Worm (Caenorhabditis elegans) whole organism, early embryonic: ENCODE data around the gene coq-2.
A peak's percentile ranks its signal among the peaks of the same experiment; 100 is the strongest.

Experiments used
- B0310.2 ChIP-seq: sonication (generic microtip); optimal IDR thresholded peaks from 2 replicates; lab custom pipeline; 2016; ENCODE audit warnings: mild to moderate bottlenecking, missing genetic modification characterization, missing compliant biosample characterization
- F13C5.2 ChIP-seq: sonication (generic microtip); optimal IDR thresholded peaks from 2 replicates; lab custom pipeline; 2017; ENCODE audit warnings: mild to moderate bottlenecking, missing genetic modification characterization, inconsistent platforms, missing compliant biosample characterization
- aly-1 ChIP-seq: sonication (generic microtip); optimal IDR thresholded peaks from 2 replicates; lab custom pipeline; 2016; ENCODE audit warnings: missing genetic modification characterization, missing compliant biosample characterization
- ama-1 ChIP-seq: fragments of 150-350 bp; optimal IDR thresholded peaks from 2 replicates; lab custom pipeline; 2014
- ceh-13 ChIP-seq: fragments of 200-800 bp; sonication (Bioruptor generic); optimal IDR thresholded peaks from 2 replicates; lab custom pipeline; 2018; ENCODE audit warnings: mild to moderate bottlenecking, missing genetic modification characterization, missing compliant biosample characterization
- ceh-36 ChIP-seq: sonication (generic microtip); optimal IDR thresholded peaks from 2 replicates; lab custom pipeline; 2016; ENCODE audit warnings: missing genetic modification characterization, inconsistent platforms, missing compliant biosample characterization
- ets-7 ChIP-seq: sonication (generic microtip); optimal IDR thresholded peaks from 2 replicates; lab custom pipeline; 2016; ENCODE audit warnings: missing genotype, missing genetic modification characterization, missing compliant biosample characterization
- flt-1 ChIP-seq: fragments of 200-800 bp; sonication (Bioruptor generic); IDR thresholded peaks from 2 replicates; pipeline ENCODE4 v1.3.6; 2022; ENCODE audit warnings: missing genetic modification characterization, missing compliant biosample characterization
- hmbx-1 ChIP-seq: sonication (generic microtip); optimal IDR thresholded peaks from 2 replicates; lab custom pipeline; 2016; ENCODE audit warnings: mild to moderate bottlenecking, missing genetic modification characterization, missing compliant biosample characterization
- hmg-4 ChIP-seq: fragments of 200-800 bp; sonication (Bioruptor generic); optimal IDR thresholded peaks from 2 replicates; lab custom pipeline; 2018; ENCODE audit warnings: mild to moderate bottlenecking, missing genetic modification characterization, missing compliant biosample characterization
- hnd-1 ChIP-seq: sonication (generic microtip); optimal IDR thresholded peaks from 2 replicates; lab custom pipeline; 2016; ENCODE audit warnings: missing genetic modification characterization, missing compliant biosample characterization
- pes-1 ChIP-seq: fragments of 200-800 bp; sonication (Bioruptor generic); IDR thresholded peaks from 2 replicates; pipeline ENCODE4 v1.3.6; 2022; ENCODE audit warnings: missing genetic modification reagents, missing genetic modification characterization, missing compliant biosample characterization
- scrt-1 ChIP-seq: fragments of 200-800 bp; sonication (Bioruptor generic); IDR thresholded peaks from 2 replicates; pipeline ENCODE4 v1.3.6; 2022; ENCODE audit warnings: missing genetic modification characterization, missing compliant biosample characterization
- sea-1 ChIP-seq: fragments of 200-800 bp; sonication (Bioruptor generic); conservative IDR thresholded peaks from 2 replicates; pipeline ENCODE4 v1.3.6; 2022; ENCODE audit warnings: missing genetic modification characterization, missing compliant biosample characterization
- tbx-11 ChIP-seq: fragments of 200-800 bp; sonication (Bioruptor generic); IDR thresholded peaks from 2 replicates; pipeline ENCODE4 v1.3.6; 2022; ENCODE audit warnings: missing genetic modification characterization, missing compliant biosample characterization
- tbx-37 ChIP-seq: fragments of 200-800 bp; sonication (Bioruptor generic); conservative IDR thresholded peaks from 2 replicates; pipeline ENCODE4 v1.3.6; 2022; ENCODE audit warnings: missing genetic modification reagents, missing genetic modification characterization, missing compliant biosample characterization
- tra-4 ChIP-seq: sonication (generic microtip); optimal IDR thresholded peaks from 2 replicates; lab custom pipeline; 2017; ENCODE audit warnings: missing genetic modification characterization, missing compliant biosample characterization

coq-2 gene

ce11 chrIII:6935269-6936017 is at the start of gene coq-2, which contains the start of gene F57B9.8:
Gene coq-2, plus strand, starts transcription at chrIII:6935967.
Gene F57B9.8, minus strand, starts transcription at chrIII:6935319.
- TF ChIP-seq hmg-4 (GFP tag; lab: Kevin White, UChicago): no peak

ce11 chrIII:6887574-6887973 is 48.2 kb upstream of the coq-2 start:
- TF ChIP-seq B0310.2 (tag; lab: Kevin White, UChicago) (peak; percentile 73), hnd-1 (tag; lab: Kevin White, UChicago) (peak; percentile 74), ama-1 (lab: Kevin White, UChicago) (no peak), tbx-37 (GFP tag; lab: Robert Waterston, UW) (peak; percentile 74), flt-1 (GFP tag; lab: Robert Waterston, UW) (peak; percentile 87), aly-1 (tag; lab: Kevin White, UChicago) (peak; percentile 82), tra-4 (tag; lab: Kevin White, UChicago) (no peak), F13C5.2 (peak; percentile 87), tbx-11 (GFP tag; lab: Robert Waterston, UW) (peak; percentile 81), hmg-4 (GFP tag; lab: Kevin White, UChicago) (peak; percentile 84), ets-7 (tag; lab: Kevin White, UChicago) (peak; percentile 53), ceh-36 (tag; lab: Kevin White, UChicago) (peak; percentile 81), pes-1 (GFP tag; lab: Robert Waterston, UW) (peak; percentile 90), ceh-13 (peak; percentile 67), scrt-1 (GFP tag; lab: Robert Waterston, UW) (peak; percentile 86), sea-1 (GFP tag; lab: Robert Waterston, UW) (peak; percentile 84), hmbx-1 (tag; lab: Kevin White, UChicago) (peak; percentile 10)

ce11 chrIII:6888497-6888896 is 47.3 kb upstream of the coq-2 start:
- no peak for TF ChIP-seq ama-1 (lab: Kevin White, UChicago)
- peak; percentile 36; the same call in 1 of the 2 replicates for TF ChIP-seq tbx-37 (GFP tag; lab: Robert Waterston, UW)
- TF ChIP-seq scrt-1 (GFP tag; lab: Robert Waterston, UW): peak; percentile 55; the same call in 1 of the 2 replicates
- peak; percentile 58; the same call in 1 of the 2 replicates for TF ChIP-seq sea-1 (GFP tag; lab: Robert Waterston, UW)
- no peak for TF ChIP-seq ets-7 (tag; lab: Kevin White, UChicago)
- no peak for TF ChIP-seq tra-4 (tag; lab: Kevin White, UChicago)
- TF ChIP-seq F13C5.2: no peak
- TF ChIP-seq hnd-1 (tag; lab: Kevin White, UChicago): no peak
- 0 out of 2 replicates have a peak, but pooled peaks have one; percentile 49 for TF ChIP-seq tbx-11 (GFP tag; lab: Robert Waterston, UW)
- TF ChIP-seq flt-1 (GFP tag; lab: Robert Waterston, UW): 0 out of 2 replicates have a peak, but pooled peaks have one; percentile 28
- peak; percentile 43; the same call in 1 of the 2 replicates for TF ChIP-seq pes-1 (GFP tag; lab: Robert Waterston, UW)

- no peak for TF ChIP-seq F13C5.2
- no peak for TF ChIP-seq scrt-1 (GFP tag; lab: Robert Waterston, UW)
- no peak for TF ChIP-seq ets-7 (tag; lab: Kevin White, UChicago)
- no peak for TF ChIP-seq tbx-11 (GFP tag; lab: Robert Waterston, UW)
- no peak for TF ChIP-seq B0310.2 (tag; lab: Kevin White, UChicago)
- no peak for TF ChIP-seq sea-1 (GFP tag; lab: Robert Waterston, UW)
- no peak for TF ChIP-seq ceh-36 (tag; lab: Kevin White, UChicago)
- no peak for TF ChIP-seq aly-1 (tag; lab: Kevin White, UChicago)
- TF ChIP-seq tbx-37 (GFP tag; lab: Robert Waterston, UW): no peak
- TF ChIP-seq ama-1 (lab: Kevin White, UChicago): no peak
- TF ChIP-seq pes-1 (GFP tag; lab: Robert Waterston, UW): no peak
- TF ChIP-seq hmbx-1 (tag; lab: Kevin White, UChicago): no peak
- TF ChIP-seq ceh-13: no peak
- TF ChIP-seq hnd-1 (tag; lab: Kevin White, UChicago): no peak
- no peak for TF ChIP-seq flt-1 (GFP tag; lab: Robert Waterston, UW)
- TF ChIP-seq hmg-4 (GFP tag; lab: Kevin White, UChicago): no peak
- TF ChIP-seq tra-4 (tag; lab: Kevin White, UChicago): no peak
Observed at ce11 chrIII:6888999-6889824, 46.6 kb upstream of the coq-2 start, which contains the start of the genes brd-1 and K04C2.2. Gene brd-1, minus strand, starts transcription at chrIII:6889504. Gene K04C2.2, plus strand, starts transcription at chrIII:6889774.

- TF ChIP-seq tra-4 (tag; lab: Kevin White, UChicago): no peak
- no peak for TF ChIP-seq tbx-37 (GFP tag; lab: Robert Waterston, UW)
- no peak for TF ChIP-seq ceh-36 (tag; lab: Kevin White, UChicago)
- TF ChIP-seq flt-1 (GFP tag; lab: Robert Waterston, UW): no peak
- no peak for TF ChIP-seq ama-1 (lab: Kevin White, UChicago)
- TF ChIP-seq sea-1 (GFP tag; lab: Robert Waterston, UW): no peak
- no peak for TF ChIP-seq aly-1 (tag; lab: Kevin White, UChicago)
- no peak for TF ChIP-seq tbx-11 (GFP tag; lab: Robert Waterston, UW)
Observed at ce11 chrIII:6891560-6891959, 44.2 kb upstream of the coq-2 start, which contains the start of gene K04C2.5. Gene K04C2.5, minus strand, starts transcription at chrIII:6891660.

- no peak for TF ChIP-seq aly-1 (tag; lab: Kevin White, UChicago)
- TF ChIP-seq scrt-1 (GFP tag; lab: Robert Waterston, UW): no peak
- TF ChIP-seq ets-7 (tag; lab: Kevin White, UChicago): no peak
- TF ChIP-seq ama-1 (lab: Kevin White, UChicago): no peak
Observed at ce11 chrIII:6895166-6895565, 40.6 kb upstream of the coq-2 start.
